Fruit fly (Drosophila melanogaster): ENCODE measurements around the gene CG43725.
A peak's percentile ranks its signal among the peaks of the same experiment; 100 is the strongest.

Gene CG43725

dm6 chr2L:11113011-11113528, 37.8 kb downstream of the CG43725 start, which contains the start of gene Idua (continued):
- no peak for TF ChIP-seq fkh (GFP tag; optimal IDR thresholded peaks at IDR 0.05)
- no peak for TF ChIP-seq Smox (GFP tag; optimal IDR thresholded peaks at IDR 0.05)
- no peak for TF ChIP-seq fd85E (GFP tag; optimal IDR thresholded peaks at IDR 0.05)
- peak; percentile 74 for TF ChIP-seq CG8632 (GFP tag; optimal IDR thresholded peaks at IDR 0.05)
- TF ChIP-seq CG6163 (GFP tag; IDR thresholded peaks at IDR 0.05), result peak; percentile 51; the same call in 1 of the 3 replicates
- TF ChIP-seq CG7368 (GFP tag; optimal IDR thresholded peaks at IDR 0.05), result no peak
- TF ChIP-seq achi (GFP tag; optimal IDR thresholded peaks at IDR 0.05), result peak; percentile 82
- peak in 1 of 2 experiments; percentile 49 for TF ChIP-seq salr (GFP tag; optimal IDR thresholded peaks at IDR 0.05)
- no peak for TF ChIP-seq ss (GFP tag; optimal IDR thresholded peaks at IDR 0.05)
- TF ChIP-seq CG6854 (GFP tag; optimal IDR thresholded peaks at IDR 0.05), result peak; percentile 68
- TF ChIP-seq CG8119 (GFP tag; IDR thresholded peaks at IDR 0.05), result peak; percentile 82; the same call in 2 of the 3 replicates
- no peak for TF ChIP-seq Sox14 (GFP tag; optimal IDR thresholded peaks at IDR 0.05)
- TF ChIP-seq CG3919 (GFP tag; optimal IDR thresholded peaks at IDR 0.05), result no peak
- TF ChIP-seq Blimp-1 (GFP tag; optimal IDR thresholded peaks at IDR 0.05), result no peak
- peak; percentile 76 for TF ChIP-seq CG34406 (GFP tag; optimal IDR thresholded peaks at IDR 0.05)
- peak; percentile 65 for TF ChIP-seq lz (GFP tag; optimal IDR thresholded peaks at IDR 0.05)
- TF ChIP-seq OdsH (GFP tag; optimal IDR thresholded peaks at IDR 0.05), result no peak
- TF ChIP-seq CG6808 (GFP tag; optimal IDR thresholded peaks at IDR 0.05), result no peak

- TF ChIP-seq fd59A (GFP tag; optimal IDR thresholded peaks at IDR 0.05), result no peak
- no peak for TF ChIP-seq eg (GFP tag; IDR thresholded peaks at IDR 0.05)
- no peak for TF ChIP-seq fkh (GFP tag; optimal IDR thresholded peaks at IDR 0.05)
- no peak for TF ChIP-seq Hr4 (GFP tag; optimal IDR thresholded peaks at IDR 0.05)
- no peak for TF ChIP-seq ss (GFP tag; optimal IDR thresholded peaks at IDR 0.05)
- no peak for TF ChIP-seq Sox102F (GFP tag; optimal IDR thresholded peaks at IDR 0.05)
- no peak for TF ChIP-seq Ets21C (GFP tag; optimal IDR thresholded peaks at IDR 0.05)
- TF ChIP-seq pdm3 (GFP tag; optimal IDR thresholded peaks at IDR 0.05), result no peak
- TF ChIP-seq CG7368 (GFP tag; optimal IDR thresholded peaks at IDR 0.05), result no peak
- TF ChIP-seq CG34406 (GFP tag; optimal IDR thresholded peaks at IDR 0.05), result no peak
- TF ChIP-seq Sox15 (GFP tag; optimal IDR thresholded peaks at IDR 0.05), result no peak
- TF ChIP-seq svp (GFP tag), result no peak
- TF ChIP-seq esn (GFP tag; optimal IDR thresholded peaks at IDR 0.05), result no peak
- TF ChIP-seq Hr39 (GFP tag; optimal IDR thresholded peaks at IDR 0.05), result no peak
- TF ChIP-seq CG3032 (tag; optimal IDR thresholded peaks at IDR 0.05), result no peak
- no peak for TF ChIP-seq dac (GFP tag; optimal IDR thresholded peaks at IDR 0.05)
- no peak for TF ChIP-seq Blimp-1 (GFP tag; optimal IDR thresholded peaks at IDR 0.05)
- no peak for TF ChIP-seq CG32006 (GFP tag; optimal IDR thresholded peaks at IDR 0.05)
- no peak for TF ChIP-seq Sox14 (GFP tag; optimal IDR thresholded peaks at IDR 0.05)
These were observed 38.4 kb downstream of the CG43725 start, which contains the start of gene Gr32a for dm6 chr2L:11113714-11114113. Gene Gr32a (plus strand): TSS chr2L:11114014.

dm6 chr2L:11119966-11120517, 44.7 kb downstream of the CG43725 start, which contains the start of gene CG6230:
Gene CG6230 (minus strand): TSS chr2L:11120319.
- TF ChIP-seq Ets21C (GFP tag; optimal IDR thresholded peaks at IDR 0.05) (no peak), achi (GFP tag; optimal IDR thresholded peaks at IDR 0.05) (peak; percentile 85)

- TF ChIP-seq Sox102F (GFP tag; optimal IDR thresholded peaks at IDR 0.05), result no peak
These were observed 46.3 kb downstream of the CG43725 start, which contains the start of gene Dnaaf4 for dm6 chr2L:11121614-11122013. Gene Dnaaf4 (minus strand): TSS chr2L:11121714.

dm6 chr2L:11123499-11123898, 48.2 kb downstream of the CG43725 start, which contains the start of the genes Csl4 and Nup160:
Gene Csl4 (minus strand): TSS chr2L:11123567.
Gene Nup160 (plus strand): TSS chr2L:11123777.
- TF ChIP-seq CG1621 (tag; optimal IDR thresholded peaks at IDR 0.05) (peak; percentile 68), eg (GFP tag; IDR thresholded peaks at IDR 0.05) (no peak; the same call in 2 of the 3 replicates), Sox15 (GFP tag; optimal IDR thresholded peaks at IDR 0.05) (peak; percentile 50), fkh (GFP tag; optimal IDR thresholded peaks at IDR 0.05) (no peak), Smox (GFP tag; optimal IDR thresholded peaks at IDR 0.05) (no peak), acj6 (GFP tag; optimal IDR thresholded peaks at IDR 0.05) (no peak), Lpt (GFP tag; optimal IDR thresholded peaks at IDR 0.05) (no peak), CG16779 (tag; optimal IDR thresholded peaks at IDR 0.05) (no peak), CG6163 (GFP tag; IDR thresholded peaks at IDR 0.05) (peak; percentile 63; the same call in 1 of the 3 replicates), CG10669 (GFP tag; optimal IDR thresholded peaks at IDR 0.05) (no peak), ss (GFP tag; optimal IDR thresholded peaks at IDR 0.05) (no peak), Eip78C (GFP tag) (no peak), CG31627 (GFP tag; optimal IDR thresholded peaks at IDR 0.05) (peak; percentile 87), Hr39 (GFP tag; optimal IDR thresholded peaks at IDR 0.05) (peak; percentile 88), Hr38 (GFP tag; optimal IDR thresholded peaks at IDR 0.05) (peak; percentile 62), CG11902 (GFP tag; optimal IDR thresholded peaks at IDR 0.05) (peak; percentile 51), pdm3 (GFP tag; optimal IDR thresholded peaks at IDR 0.05) (no peak), cyc (GFP tag; optimal IDR thresholded peaks at IDR 0.05) (peak; percentile 84), topi (GFP tag; optimal IDR thresholded peaks at IDR 0.05) (peak; percentile 84)

Measured in whole organism, prepupa.